Worm (Caenorhabditis elegans): ENCODE data around the gene pqn-80.

The pqn-80 gene

DNA sequence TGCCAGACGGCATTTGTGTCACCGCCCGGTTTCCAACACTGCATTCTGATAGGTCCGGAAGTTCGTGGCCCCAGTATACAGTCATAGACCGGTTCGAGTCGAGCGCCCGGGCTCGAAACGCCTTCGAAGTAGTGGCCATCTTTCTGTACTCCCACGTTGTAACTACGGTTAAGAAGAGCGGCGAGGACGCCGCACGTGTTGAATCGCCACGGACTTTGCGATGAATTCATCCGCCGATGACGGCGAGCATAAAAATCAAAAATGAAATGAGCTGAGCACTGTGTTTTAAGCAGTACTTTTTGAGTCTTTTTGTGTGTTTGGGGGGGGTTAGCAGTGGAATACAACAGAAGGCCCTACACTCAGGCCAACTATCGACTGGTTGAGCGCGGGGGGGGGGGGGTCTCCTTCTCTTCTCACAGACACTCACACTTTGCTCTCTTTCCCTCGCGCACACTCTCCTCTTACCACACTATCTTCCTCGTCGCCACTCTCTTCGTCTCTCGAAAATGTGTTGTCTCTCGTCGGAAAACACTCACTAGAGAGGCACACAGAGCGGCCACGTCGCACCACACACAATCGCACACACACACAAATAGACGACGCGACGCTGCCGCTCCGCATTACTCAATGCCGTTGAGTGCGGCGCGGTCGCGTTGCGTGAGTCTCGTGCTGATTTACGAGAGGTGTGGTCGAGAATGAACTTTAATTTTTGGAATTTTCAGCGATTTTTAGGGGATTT lies 18.0 kb upstream of the pqn-80 start, which contains the start of gene epc-1 (continued):
- TF ChIP-seq aly-2 (tag; optimal IDR thresholded peaks at IDR 0.05) = no peak
- TF ChIP-seq fkh-10 (GFP tag; optimal IDR thresholded peaks at IDR 0.05) = peak; percentile 63
- no peak for TF ChIP-seq daf-12 (tag; optimal IDR thresholded peaks at IDR 0.05)
- peak; percentile 76 for TF ChIP-seq tbx-2 (tag; optimal IDR thresholded peaks at IDR 0.05)
- TF ChIP-seq ztf-4 (tag; optimal IDR thresholded peaks at IDR 0.05) = peak; percentile 82
- peak; percentile 82 for TF ChIP-seq skn-1 (tag; optimal IDR thresholded peaks at IDR 0.05)
- peak; percentile 83 for TF ChIP-seq elt-2 (tag; optimal IDR thresholded peaks at IDR 0.05)
- TF ChIP-seq egl-5 (tag; optimal IDR thresholded peaks at IDR 0.05) = peak; percentile 54
- TF ChIP-seq ceh-28 (tag; optimal IDR thresholded peaks at IDR 0.05) = peak; percentile 90
- no peak for TF ChIP-seq nhr-77 (tag; optimal IDR thresholded peaks at IDR 0.05)
- TF ChIP-seq ceh-16 (tag; optimal IDR thresholded peaks at IDR 0.05) = no peak
- TF ChIP-seq pha-4 (tag; optimal IDR thresholded peaks at IDR 0.05) = peak; percentile 90
- peak; percentile 70 for TF ChIP-seq elt-1 (tag; optimal IDR thresholded peaks at IDR 0.05)

DNA sequence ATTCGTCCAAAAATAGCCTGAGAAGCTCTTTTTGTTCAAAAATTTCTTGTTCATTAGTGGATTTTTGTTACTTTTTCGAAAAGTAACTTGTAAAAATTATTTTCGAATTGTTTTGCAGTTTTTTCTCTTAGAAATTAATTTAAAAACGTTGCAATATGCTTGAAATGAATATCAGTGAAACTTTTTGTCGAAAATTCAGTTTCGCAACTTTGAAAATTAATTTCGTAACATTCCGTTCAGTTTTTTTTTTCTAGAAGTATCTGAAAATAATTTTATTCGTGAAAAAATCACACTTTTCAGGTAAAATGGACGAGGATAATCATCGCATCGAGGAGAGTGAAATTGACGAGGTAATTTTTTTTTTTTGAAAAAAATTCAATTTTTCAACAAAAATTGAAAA lies 17.4 kb upstream of the pqn-80 start, which contains the start of gene Y111B2A.12:
Gene Y111B2A.12 (plus strand): TSS at position 301 of the 400 bp plus-strand sequence.
- TF ChIP-seq lin-39 (tag; optimal IDR thresholded peaks at IDR 0.05) (no peak), fkh-10 (GFP tag; optimal IDR thresholded peaks at IDR 0.05) (no peak), snpc-4 (tag; optimal IDR thresholded peaks at IDR 0.05) (no peak), nhr-43 (tag; optimal IDR thresholded peaks at IDR 0.05; ENCODE audit: poor library complexity, severe bottlenecking) (no peak), sea-2 (GFP tag; optimal IDR thresholded peaks at IDR 0.05) (no peak), mml-1 (tag; optimal IDR thresholded peaks at IDR 0.05) (no peak), elt-2 (tag; optimal IDR thresholded peaks at IDR 0.05) (no peak), unc-39 (tag; optimal IDR thresholded peaks at IDR 0.05) (no peak), lin-15B (tag; optimal IDR thresholded peaks at IDR 0.05) (no peak), ZK546.5 (tag; optimal IDR thresholded peaks at IDR 0.05) (no peak), mdl-1 (tag; optimal IDR thresholded peaks at IDR 0.05) (no peak), fkh-2 (tag; optimal IDR thresholded peaks at IDR 0.05) (no peak), ztf-11 (tag; optimal IDR thresholded peaks at IDR 0.05) (no peak)

DNA sequence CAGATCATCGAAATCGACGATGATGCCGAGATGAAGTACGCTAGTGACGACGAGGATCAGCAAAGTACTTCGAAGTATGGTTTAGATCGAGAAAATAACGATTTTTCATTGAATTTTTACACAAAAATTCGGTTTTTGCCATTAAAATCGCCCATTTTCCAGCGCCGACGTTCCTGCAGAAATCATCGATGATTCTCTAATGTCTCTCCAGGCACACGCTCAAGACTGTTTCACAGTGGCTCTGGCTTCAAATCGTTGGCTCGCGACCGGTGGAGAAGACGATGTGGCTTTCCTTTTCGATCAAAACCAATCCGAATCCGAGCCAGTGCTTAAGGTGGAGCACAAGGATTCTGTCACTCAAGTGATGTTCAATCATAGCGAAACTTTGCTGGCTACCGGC lies 17.0 kb upstream of the pqn-80 start:
- TF ChIP-seq nhr-43 (tag; optimal IDR thresholded peaks at IDR 0.05; ENCODE audit: poor library complexity, severe bottlenecking) = no peak
- TF ChIP-seq zag-1 (tag; optimal IDR thresholded peaks at IDR 0.05) = no peak
- TF ChIP-seq elt-3 (tag; optimal IDR thresholded peaks at IDR 0.05) = no peak
- peak; percentile 69 for TF ChIP-seq ama-1 (optimal IDR thresholded peaks at IDR 0.05)
- TF ChIP-seq nhr-11 (tag; optimal IDR thresholded peaks at IDR 0.05) = no peak

DNA sequence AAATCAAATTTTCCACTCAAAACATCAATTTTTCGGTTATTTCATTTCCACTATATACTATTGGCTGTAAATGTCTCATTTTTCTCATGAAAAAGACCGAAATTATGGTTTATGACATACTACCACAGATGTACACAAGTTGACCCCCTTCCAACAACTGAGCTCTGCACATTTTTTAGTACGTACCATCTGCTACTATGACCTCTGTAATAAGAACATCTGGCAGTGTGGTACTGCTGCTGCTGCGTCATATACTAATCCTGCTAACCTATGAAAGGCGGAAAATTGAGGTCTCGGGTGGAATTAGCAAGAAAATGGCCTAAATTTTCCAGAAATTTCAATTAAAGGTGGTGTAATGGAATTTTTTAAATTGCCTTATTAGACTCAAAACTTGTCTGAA lies 15.0 kb upstream of the pqn-80 start:
- TF ChIP-seq nhr-43 (tag; optimal IDR thresholded peaks at IDR 0.05; ENCODE audit: poor library complexity, severe bottlenecking) = no peak
- TF ChIP-seq nhr-77 (tag; optimal IDR thresholded peaks at IDR 0.05) = no peak
- TF ChIP-seq hmg-11 (tag; optimal IDR thresholded peaks at IDR 0.05) = no peak
- no peak for TF ChIP-seq lin-15B (tag; optimal IDR thresholded peaks at IDR 0.05)
- TF ChIP-seq eor-1 (tag; optimal IDR thresholded peaks at IDR 0.05) = no peak
- TF ChIP-seq fkh-10 (GFP tag; optimal IDR thresholded peaks at IDR 0.05) = no peak
- no peak for TF ChIP-seq ama-1 (optimal IDR thresholded peaks at IDR 0.05)
- TF ChIP-seq mml-1 (tag; optimal IDR thresholded peaks at IDR 0.05) = no peak
- no peak for TF ChIP-seq nhr-25 (tag; optimal IDR thresholded peaks at IDR 0.05)
- TF ChIP-seq elt-3 (tag; optimal IDR thresholded peaks at IDR 0.05) = no peak
- TF ChIP-seq lin-39 (tag; optimal IDR thresholded peaks at IDR 0.05) = no peak

DNA sequence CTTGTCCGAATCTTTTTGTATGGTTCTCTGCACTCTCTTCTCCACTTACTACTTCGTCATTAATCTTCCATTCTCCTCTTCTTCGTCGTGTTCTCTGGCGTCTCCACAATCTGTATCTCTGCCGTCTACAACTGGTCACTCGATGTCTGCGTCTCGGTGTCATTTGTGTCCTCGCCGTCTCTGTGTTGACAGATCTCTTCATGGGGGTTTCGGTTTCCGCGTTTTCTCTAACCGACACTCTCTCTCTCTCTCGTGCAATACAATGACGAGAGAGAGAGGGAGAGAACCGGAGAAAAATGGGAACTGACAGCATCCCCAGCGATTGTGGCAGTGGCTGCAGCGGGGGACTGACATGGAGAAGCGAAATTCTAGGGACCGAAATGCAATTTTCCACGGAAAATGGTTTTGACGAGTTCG lies 13.8 kb upstream of the pqn-80 start:
- peak; percentile 99 for TF ChIP-seq egl-5 (tag; optimal IDR thresholded peaks at IDR 0.05)
- peak; percentile 73 for TF ChIP-seq ceh-16 (tag; optimal IDR thresholded peaks at IDR 0.05)
- peak; percentile 100 for TF ChIP-seq pha-4 (tag; optimal IDR thresholded peaks at IDR 0.05)
- TF ChIP-seq elt-1 (tag; optimal IDR thresholded peaks at IDR 0.05) = peak; percentile 95
- no peak for TF ChIP-seq mml-1 (tag; optimal IDR thresholded peaks at IDR 0.05)
- TF ChIP-seq nhr-11 (tag; optimal IDR thresholded peaks at IDR 0.05) = peak; percentile 96
- TF ChIP-seq unc-39 (tag; optimal IDR thresholded peaks at IDR 0.05) = no peak
- TF ChIP-seq mdl-1 (tag; optimal IDR thresholded peaks at IDR 0.05) = peak; percentile 95
- TF ChIP-seq egl-27 (tag; optimal IDR thresholded peaks at IDR 0.05) = peak; percentile 99
- no peak for TF ChIP-seq ztf-11 (tag; optimal IDR thresholded peaks at IDR 0.05)
- TF ChIP-seq ceh-82 (tag; optimal IDR thresholded peaks at IDR 0.05) = peak; percentile 93
- peak; percentile 45 for TF ChIP-seq ZK546.5 (tag; optimal IDR thresholded peaks at IDR 0.05)
- peak; percentile 97 for TF ChIP-seq ceh-28 (tag; optimal IDR thresholded peaks at IDR 0.05)
- peak; percentile 99 for TF ChIP-seq jun-1 (tag; optimal IDR thresholded peaks at IDR 0.05)
- peak; percentile 99 for TF ChIP-seq hmg-11 (tag; optimal IDR thresholded peaks at IDR 0.05)
- peak; percentile 99 for TF ChIP-seq nfya-1 (tag; optimal IDR thresholded peaks at IDR 0.05; ENCODE audit: insufficient read depth)
- peak; percentile 99 for TF ChIP-seq nhr-23 (tag; optimal IDR thresholded peaks at IDR 0.05)
- TF ChIP-seq nhr-237 (tag; optimal IDR thresholded peaks at IDR 0.05) = no peak
- peak; percentile 94 for TF ChIP-seq nhr-77 (tag; optimal IDR thresholded peaks at IDR 0.05)
- TF ChIP-seq ceh-9 (tag; optimal IDR thresholded peaks at IDR 0.05) = no peak
- peak; percentile 84 for TF ChIP-seq nhr-28 (tag; optimal IDR thresholded peaks at IDR 0.05)
- peak; percentile 88 for TF ChIP-seq R02D3.7 (tag; optimal IDR thresholded peaks at IDR 0.05)
- TF ChIP-seq unc-62 (GFP tag; optimal IDR thresholded peaks at IDR 0.05) = peak; percentile 99
- TF ChIP-seq aly-2 (tag; optimal IDR thresholded peaks at IDR 0.05) = peak; percentile 35
- TF ChIP-seq lsy-12 (tag; optimal IDR thresholded peaks at IDR 0.05) = peak; percentile 96
- peak; percentile 95 for TF ChIP-seq skn-1 (tag; optimal IDR thresholded peaks at IDR 0.05)
